Worm (Caenorhabditis elegans) whole organism, L3 larva: Measurements from ENCODE around the gene dpy-2.

ENCODE experiments used
- R02D3.7 ChIP-seq: fragments of 150-350 bp; optimal IDR thresholded peaks from 2 replicates; lab custom pipeline; 2014; ENCODE audit warnings: missing biosample characterization, missing genetic modification characterization
- ZK546.5 ChIP-seq: sonication (generic microtip); optimal IDR thresholded peaks from 2 replicates; lab custom pipeline; 2017; ENCODE audit warnings: missing biosample characterization, missing genetic modification characterization
- aly-2 ChIP-seq: fragments of 150-350 bp; optimal IDR thresholded peaks from 2 replicates; lab custom pipeline; 2014; ENCODE audit warnings: missing biosample characterization, missing genetic modification characterization
- ceh-16 ChIP-seq: sonication (generic microtip); optimal IDR thresholded peaks from 2 replicates; lab custom pipeline; 2017; ENCODE audit warnings: missing biosample characterization, missing genetic modification characterization
- ceh-82 ChIP-seq: fragments of 150-350 bp; optimal IDR thresholded peaks from 2 replicates; lab custom pipeline; 2014; ENCODE audit warnings: missing biosample characterization, missing genetic modification characterization
- ceh-9 ChIP-seq: sonication (generic microtip); optimal IDR thresholded peaks from 2 replicates; lab custom pipeline; 2018; ENCODE audit warnings: missing biosample characterization, missing genetic modification characterization
- egl-27 ChIP-seq: sonication (generic microtip); optimal IDR thresholded peaks from 4 replicates; lab custom pipeline; 2017; ENCODE audit warnings: missing biosample characterization, missing genetic modification reagents, missing genetic modification characterization
- egl-5 ChIP-seq: fragments of 150-350 bp; optimal IDR thresholded peaks from 2 replicates; lab custom pipeline; 2017; ENCODE audit warnings: missing biosample characterization, missing genetic modification reagents, missing genetic modification characterization, inconsistent platforms
- elt-1 ChIP-seq: fragments of 150-350 bp; optimal IDR thresholded peaks from 2 replicates; lab custom pipeline; 2014; ENCODE audit warnings: missing biosample characterization, missing genetic modification characterization
- elt-2 ChIP-seq: sonication (generic microtip); optimal IDR thresholded peaks from 2 replicates; lab custom pipeline; 2016; ENCODE audit warnings: missing genetic modification reagents, mild to moderate bottlenecking, missing genetic modification characterization, missing compliant biosample characterization
- elt-3 ChIP-seq, 3 experiments: fragments of 150-350 bp in 1 of 3; sonication (generic microtip) in 2 of 3; optimal IDR thresholded peaks; 2 replicates in 2 of 3; 4 replicates in 1 of 3; lab custom pipeline; 2014 to 2017; ENCODE audit warnings: missing biosample characterization in 3 of 3, missing genetic modification characterization in 3 of 3
- fkh-10 ChIP-seq: sonication (generic microtip); optimal IDR thresholded peaks from 2 replicates; lab custom pipeline; 2017; ENCODE audit warnings: missing biosample characterization, missing genetic modification reagents, missing genetic modification characterization
- fos-1 ChIP-seq: fragments of 150-350 bp; optimal IDR thresholded peaks from 2 replicates; lab custom pipeline; 2014; ENCODE audit warnings: missing biosample characterization, missing genetic modification characterization
- jun-1 ChIP-seq: fragments of 150-350 bp; optimal IDR thresholded peaks from 2 replicates; lab custom pipeline; 2014; ENCODE audit warnings: missing biosample characterization, missing genetic modification reagents, missing genetic modification characterization
- mdl-1 ChIP-seq: fragments of 150-350 bp; optimal IDR thresholded peaks from 2 replicates; lab custom pipeline; 2014; ENCODE audit warnings: missing biosample characterization, missing genetic modification characterization
- mml-1 ChIP-seq: fragments of 150-350 bp; sonication (generic microtip); optimal IDR thresholded peaks from 3 replicates; lab custom pipeline; 2014; ENCODE audit warnings: missing biosample characterization, missing genetic modification characterization
- nfya-1 ChIP-seq: sonication (generic microtip); optimal IDR thresholded peaks from 2 replicates; lab custom pipeline; 2017; ENCODE audit warnings: missing genetic modification characterization, mild to moderate bottlenecking, missing compliant biosample characterization, antibody characterized with exemption, moderate library complexity; ENCODE audit not compliant: insufficient read depth
- nhr-11 ChIP-seq: fragments of 150-350 bp; optimal IDR thresholded peaks from 2 replicates; lab custom pipeline; 2014; ENCODE audit warnings: missing biosample characterization, missing genetic modification characterization
- nhr-12 ChIP-seq: fragments of 150-350 bp; optimal IDR thresholded peaks from 2 replicates; lab custom pipeline; 2014; ENCODE audit warnings: missing biosample characterization, missing genetic modification characterization
- nhr-23 ChIP-seq: fragments of 150-350 bp; optimal IDR thresholded peaks from 2 replicates; lab custom pipeline; 2014; ENCODE audit warnings: missing biosample characterization, missing genetic modification reagents, missing genetic modification characterization
- nhr-237 ChIP-seq: fragments of 150-350 bp; optimal IDR thresholded peaks from 2 replicates; lab custom pipeline; 2014; ENCODE audit warnings: missing biosample characterization, missing genetic modification characterization
- nhr-25 ChIP-seq: sonication (generic microtip); optimal IDR thresholded peaks from 2 replicates; lab custom pipeline; 2017; ENCODE audit warnings: missing biosample characterization, missing genetic modification characterization
- nhr-43 ChIP-seq: sonication (generic microtip); optimal IDR thresholded peaks from 2 replicates; lab custom pipeline; 2016; ENCODE audit warnings: mild to moderate bottlenecking, missing genetic modification characterization, missing compliant biosample characterization; ENCODE audit not compliant: poor library complexity, severe bottlenecking
- nhr-67 ChIP-seq: fragments of 150-350 bp; optimal IDR thresholded peaks from 2 replicates; lab custom pipeline; 2014; ENCODE audit warnings: missing biosample characterization, missing genetic modification characterization
- nhr-77 ChIP-seq: fragments of 150-350 bp; optimal IDR thresholded peaks from 2 replicates; lab custom pipeline; 2014; ENCODE audit warnings: missing biosample characterization, missing genetic modification characterization
- pqm-1 ChIP-seq: fragments of 150-350 bp; optimal IDR thresholded peaks from 2 replicates; lab custom pipeline; 2017; ENCODE audit warnings: missing biosample characterization, missing genetic modification characterization, inconsistent platforms
- sea-2 ChIP-seq: fragments of 150-350 bp; sonication (generic microtip); optimal IDR thresholded peaks from 4 replicates; lab custom pipeline; 2014; ENCODE audit warnings: missing biosample characterization, missing genetic modification reagents, missing genetic modification characterization
- skn-1 ChIP-seq: fragments of 150-350 bp; optimal IDR thresholded peaks from 2 replicates; lab custom pipeline; 2014; ENCODE audit warnings: missing biosample characterization, missing genetic modification characterization
- snpc-4 ChIP-seq: fragments of 150-350 bp; optimal IDR thresholded peaks from 2 replicates; lab custom pipeline; 2014; ENCODE audit warnings: missing biosample characterization, missing genetic modification characterization
- unc-39 ChIP-seq: sonication (generic microtip); optimal IDR thresholded peaks from 4 replicates; lab custom pipeline; 2017; ENCODE audit warnings: missing biosample characterization, missing genetic modification characterization
- unc-62 ChIP-seq: fragments of 150-350 bp; sonication (generic microtip); optimal IDR thresholded peaks from 4 replicates; lab custom pipeline; 2014; ENCODE audit warnings: missing biosample characterization, missing genetic modification reagents, missing genetic modification characterization
- zag-1 ChIP-seq: fragments of 150-350 bp; optimal IDR thresholded peaks from 2 replicates; lab custom pipeline; 2014; ENCODE audit warnings: missing biosample characterization, missing genetic modification characterization
- ztf-4 ChIP-seq: fragments of 150-350 bp; optimal IDR thresholded peaks from 2 replicates; lab custom pipeline; 2014; ENCODE audit warnings: missing biosample characterization, missing genetic modification characterization

Gene dpy-2

DNA sequence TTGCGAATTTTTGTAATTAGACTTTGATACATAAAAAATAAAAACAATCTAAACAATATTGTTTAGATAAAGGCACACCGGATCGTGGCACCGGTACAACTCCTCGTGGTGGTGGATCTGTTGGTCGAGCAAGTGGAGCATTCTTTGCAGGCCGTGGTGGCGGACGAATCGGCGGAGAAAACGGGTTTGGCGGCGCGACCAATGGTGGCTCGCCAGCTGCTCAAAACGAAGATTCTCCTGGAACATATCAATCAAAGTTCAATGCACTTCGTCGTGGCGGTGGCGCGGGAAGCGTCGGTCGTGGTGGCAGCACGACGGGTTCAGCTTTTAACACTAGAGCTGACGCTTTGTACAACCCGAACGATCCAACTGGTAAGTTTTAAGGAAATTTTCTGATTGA, 28.1 kb upstream of the dpy-2 start:
- TF ChIP-seq sea-2 (GFP tag; lab: Kevin White, UChicago): no peak
- TF ChIP-seq mdl-1 (tag; lab: Kevin White, UChicago): no peak
- TF ChIP-seq R02D3.7 (tag; lab: Kevin White, UChicago): no peak
- TF ChIP-seq unc-39 (tag; lab: Kevin White, UChicago): no peak
- no peak for TF ChIP-seq nhr-11 (tag; lab: Kevin White, UChicago)
- TF ChIP-seq nfya-1: no peak
- TF ChIP-seq zag-1: no peak
- no peak for TF ChIP-seq ceh-82 (tag; lab: Kevin White, UChicago)
- no peak for TF ChIP-seq elt-1
- no peak for TF ChIP-seq nhr-77 (tag; lab: Kevin White, UChicago)
- no peak for TF ChIP-seq ceh-16 (tag; lab: Kevin White, UChicago)
- no peak for TF ChIP-seq fos-1 (tag; lab: Kevin White, UChicago)
- no peak for TF ChIP-seq nhr-25
- TF ChIP-seq nhr-23 (tag; lab: Kevin White, UChicago): no peak
- no peak for TF ChIP-seq ztf-4 (tag; lab: Kevin White, UChicago)
- no peak for TF ChIP-seq aly-2 (tag; lab: Kevin White, UChicago)
- TF ChIP-seq mml-1 (tag; lab: Kevin White, UChicago): no peak
- TF ChIP-seq nhr-237 (tag; lab: Kevin White, UChicago): no peak
- no peak for TF ChIP-seq skn-1 (tag; lab: Kevin White, UChicago)
- no peak for TF ChIP-seq ZK546.5

DNA sequence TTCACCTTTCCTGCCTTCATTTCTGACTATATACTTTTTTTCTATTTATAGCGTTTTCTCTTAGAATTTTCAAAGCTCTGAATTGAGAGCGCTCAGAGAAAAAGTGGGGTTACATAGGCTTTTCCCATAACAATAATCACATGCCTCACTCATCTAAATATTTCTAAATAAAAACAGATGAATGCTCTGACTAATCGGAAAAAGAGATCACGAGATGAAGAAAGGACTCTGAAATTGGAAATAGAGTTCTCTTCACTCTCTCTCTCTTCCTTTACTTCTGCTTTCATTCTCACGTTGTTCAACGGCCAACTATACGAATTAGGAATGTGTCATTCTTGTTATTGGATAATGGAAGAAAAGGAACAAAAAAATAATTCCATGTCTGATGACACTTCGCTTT, 25.0 kb upstream of the dpy-2 start:
- TF ChIP-seq nhr-67 (tag; lab: Kevin White, UChicago) (no peak), egl-5 (no peak), nhr-43 (tag; lab: Kevin White, UChicago) (no peak), R02D3.7 (tag; lab: Kevin White, UChicago) (no peak), nhr-12 (tag; lab: Kevin White, UChicago) (no peak), pqm-1 (tag; lab: Kevin White, UChicago) (no peak), nhr-11 (tag; lab: Kevin White, UChicago) (peak; percentile 63), sea-2 (GFP tag; lab: Kevin White, UChicago) (no peak)

DNA sequence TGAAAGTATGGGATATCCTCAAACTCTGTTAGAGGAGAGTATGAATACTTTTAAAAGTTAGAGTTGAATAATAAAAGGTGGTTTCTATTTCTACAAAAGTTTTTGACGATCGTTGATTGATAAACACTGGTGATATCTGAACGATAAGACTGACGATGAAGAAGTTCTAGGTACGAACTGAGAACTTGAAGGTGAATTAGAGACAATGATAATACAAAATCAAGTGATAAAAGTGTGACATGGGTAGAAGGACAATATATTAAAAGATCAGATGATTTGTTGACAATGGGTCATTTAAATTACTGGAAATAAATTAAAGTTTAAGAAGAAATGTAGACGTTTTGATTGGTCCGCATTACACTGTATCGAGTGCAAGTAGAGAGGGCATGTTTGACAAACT, 18.7 kb upstream of the dpy-2 start, which contains the start of gene C18H9.5:
C18H9.5 (minus strand) TSS at position 179 of the 400 bp plus-strand sequence.
- TF ChIP-seq nhr-67 (tag; lab: Kevin White, UChicago): no peak
- no peak for TF ChIP-seq elt-1
- no peak for TF ChIP-seq nhr-11 (tag; lab: Kevin White, UChicago)
- no peak for TF ChIP-seq egl-27 (tag; lab: Kevin White, UChicago)
- no peak for TF ChIP-seq unc-62
- TF ChIP-seq nhr-77 (tag; lab: Kevin White, UChicago): no peak
- TF ChIP-seq ceh-16 (tag; lab: Kevin White, UChicago): no peak
- TF ChIP-seq nhr-23 (tag; lab: Kevin White, UChicago): no peak
- TF ChIP-seq ceh-9: no peak

DNA sequence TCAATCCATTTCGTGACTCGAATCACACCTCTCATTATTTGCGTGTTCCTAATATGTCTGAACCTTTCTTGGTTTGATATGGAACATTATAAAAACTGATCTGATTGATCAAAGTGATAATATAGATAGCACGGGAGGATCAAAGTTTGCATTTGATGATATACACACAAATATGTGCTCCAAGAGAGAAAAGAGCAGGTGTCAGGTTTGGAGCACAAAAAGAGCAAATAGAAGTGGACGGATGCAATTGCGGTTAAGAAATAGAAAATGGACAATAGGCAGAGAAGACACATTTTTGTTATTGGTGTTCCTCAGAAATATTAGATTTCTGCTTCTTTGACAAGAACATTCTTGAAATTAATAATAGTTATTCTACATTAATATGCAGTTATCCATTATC, 15.3 kb upstream of the dpy-2 start, which contains the start of gene C18H9.1:
C18H9.1 (plus strand) TSS at position 301 of the 400 bp plus-strand sequence.
- TF ChIP-seq fkh-10 (GFP tag; lab: Kevin White, UChicago) (no peak), elt-3 (tag; optimal IDR thresholded peaks at IDR 0.05; lab: Kevin White, UChicago) (no peak), ZK546.5 (no peak), mdl-1 (tag; lab: Kevin White, UChicago) (no peak), ceh-16 (tag; lab: Kevin White, UChicago) (no peak)

DNA sequence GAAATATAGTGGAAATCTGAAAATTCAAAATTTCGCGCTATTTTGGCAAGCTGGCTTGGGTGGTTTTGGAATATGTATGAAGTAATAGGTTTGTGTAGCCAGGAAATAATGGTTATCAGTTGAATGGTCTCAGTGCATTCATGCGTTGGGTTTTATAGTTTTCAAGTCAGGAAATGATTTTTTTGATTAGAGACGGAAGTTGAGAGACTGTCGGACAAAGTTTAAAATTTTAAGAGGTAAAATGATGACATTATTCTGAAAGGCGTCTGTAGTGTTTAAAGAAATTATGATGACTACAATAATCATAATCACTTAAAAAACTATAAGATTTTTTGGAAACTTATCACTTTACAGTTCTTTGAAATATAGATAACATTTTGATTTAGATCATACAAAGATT, 12.6 kb upstream of the dpy-2 start, which contains the start of gene C18H9.6:
C18H9.6 (minus strand) TSS at position 129 of the 400 bp plus-strand sequence.
- TF ChIP-seq snpc-4 (tag; lab: Kevin White, UChicago) (no peak), elt-2 (peak; percentile 93), nhr-23 (tag; lab: Kevin White, UChicago) (no peak), pqm-1 (tag; lab: Kevin White, UChicago) (peak; percentile 85), jun-1 (tag; lab: Kevin White, UChicago) (peak; percentile 9), skn-1 (tag; lab: Kevin White, UChicago) (peak; percentile 77)
- TF ChIP-seq, all 47 proteins: peak for 4
